Fruit fly (Drosophila melanogaster) whole organism, embryonic: ENCODE results near the gene CG9782.

ENCODE experiments used
- BtbVII ChIP-seq: fragments of 200-800 bp; sonication (Bioruptor generic); optimal IDR thresholded peaks from 3 replicates; lab custom pipeline; 2017; ENCODE audit warnings: missing biosample characterization, mild to moderate bottlenecking, missing genetic modification characterization
- CG10321 ChIP-seq: fragments of 200-800 bp; sonication (Bioruptor generic); IDR thresholded peaks from 2 replicates; pipeline ENCODE4 v1.3.6; 2022; ENCODE audit warnings: missing biosample characterization, missing genetic modification characterization
- CG10431 ChIP-seq: fragments of 200-800 bp; sonication (Bioruptor generic); optimal IDR thresholded peaks from 3 replicates; lab custom pipeline; 2018; ENCODE audit warnings: missing biosample characterization, mild to moderate bottlenecking, missing genetic modification characterization
- CG11696 ChIP-seq: fragments of 200-800 bp; sonication (Bioruptor generic); IDR thresholded peaks from 2 replicates; pipeline ENCODE4 v1.3.6; 2022; ENCODE audit warnings: missing biosample characterization, missing genetic modification characterization
- CG12219 ChIP-seq: fragments of 200-800 bp; sonication (Bioruptor generic); optimal IDR thresholded peaks from 3 replicates; lab custom pipeline; 2018; ENCODE audit warnings: missing biosample characterization, mild to moderate bottlenecking, missing genetic modification characterization
- CG12236 ChIP-seq: fragments of 200-800 bp; sonication (Bioruptor generic); optimal IDR thresholded peaks from 2 replicates; lab custom pipeline; 2016; ENCODE audit warnings: missing biosample characterization, missing genetic modification characterization
- CG12391 ChIP-seq: fragments of 200-800 bp; sonication (Bioruptor generic); optimal IDR thresholded peaks from 3 replicates; lab custom pipeline; 2018; ENCODE audit warnings: missing biosample characterization, mild to moderate bottlenecking, missing genetic modification characterization, moderate library complexity
- CG14050 ChIP-seq: fragments of 200-800 bp; sonication (Bioruptor generic); IDR thresholded peaks from 3 replicates; pipeline ENCODE4 v1.3.6; 2022; ENCODE audit warnings: missing biosample characterization, missing genetic modification characterization
- CG14860 ChIP-seq: fragments of 200-800 bp; sonication (Bioruptor generic); IDR thresholded peaks from 3 replicates; pipeline ENCODE4 v1.3.6; 2022; ENCODE audit warnings: missing biosample characterization, missing genetic modification characterization; ENCODE audit not compliant: partially characterized antibody
- CG15269 ChIP-seq: fragments of 200-800 bp; sonication (Bioruptor generic); optimal IDR thresholded peaks from 2 replicates; lab custom pipeline; 2018; ENCODE audit warnings: missing biosample characterization, mild to moderate bottlenecking, missing genetic modification characterization, moderate library complexity
- CG15479 ChIP-seq: fragments of 200-800 bp; sonication (Bioruptor generic); optimal IDR thresholded peaks from 3 replicates; lab custom pipeline; 2019; ENCODE audit warnings: missing biosample characterization, mild to moderate bottlenecking, missing genetic modification characterization, moderate library complexity
- CG16779 ChIP-seq: fragments of 200-800 bp; sonication (Bioruptor generic); IDR thresholded peaks from 2 replicates; pipeline ENCODE4 v1.3.6; 2022; ENCODE audit warnings: missing biosample characterization, missing genetic modification characterization
- CG17612 ChIP-seq: fragments of 200-800 bp; sonication (Bioruptor generic); IDR thresholded peaks from 2 replicates; pipeline ENCODE4 v1.3.6; 2022; ENCODE audit warnings: missing biosample characterization, missing genetic modification characterization
- CG18011 ChIP-seq: fragments of 200-800 bp; sonication (Bioruptor generic); optimal IDR thresholded peaks from 2 replicates; lab custom pipeline; 2017; ENCODE audit warnings: missing biosample characterization, missing genetic modification characterization, mild to moderate bottlenecking, moderate library complexity, missing genotype
- CG2116 ChIP-seq: fragments of 200-800 bp; sonication (Bioruptor generic); optimal IDR thresholded peaks from 3 replicates; lab custom pipeline; 2018; ENCODE audit warnings: missing biosample characterization, mild to moderate bottlenecking, missing genetic modification characterization
- CG31224 ChIP-seq: fragments of 200-800 bp; sonication (Bioruptor generic); IDR thresholded peaks from 2 replicates; pipeline ENCODE4 v1.3.6; 2022; ENCODE audit warnings: missing biosample characterization, missing genetic modification characterization
- CG31388 ChIP-seq: fragments of 200-800 bp; sonication (Bioruptor generic); optimal IDR thresholded peaks from 2 replicates; lab custom pipeline; 2016; ENCODE audit warnings: missing biosample characterization, missing genetic modification characterization
- CG32767 ChIP-seq: fragments of 200-800 bp; sonication (Bioruptor generic); IDR thresholded peaks from 2 replicates; pipeline ENCODE4 v1.3.6; 2022; ENCODE audit warnings: missing biosample characterization, missing genetic modification characterization
- CG33557 ChIP-seq: fragments of 200-800 bp; sonication (Bioruptor generic); optimal IDR thresholded peaks from 2 replicates; lab custom pipeline; 2019; ENCODE audit warnings: missing biosample characterization, mild to moderate bottlenecking, missing genetic modification characterization, moderate library complexity
- CG4730 ChIP-seq: fragments of 200-800 bp; sonication (Bioruptor generic); IDR thresholded peaks from 2 replicates; pipeline ENCODE4 v1.3.6; 2022; ENCODE audit warnings: missing biosample characterization, missing genetic modification characterization
- CG4854 ChIP-seq: fragments of 200-800 bp; sonication (Bioruptor generic); optimal IDR thresholded peaks from 2 replicates; lab custom pipeline; 2016; ENCODE audit warnings: missing biosample characterization, missing genetic modification characterization, inconsistent platforms
- CG6765 ChIP-seq: fragments of 200-800 bp; sonication (Bioruptor generic); optimal IDR thresholded peaks from 3 replicates; lab custom pipeline; 2017; ENCODE audit warnings: missing biosample characterization, mild to moderate bottlenecking, missing genetic modification characterization
- CG6813 ChIP-seq: fragments of 200-800 bp; sonication (Bioruptor generic); optimal IDR thresholded peaks from 2 replicates; lab custom pipeline; 2017; ENCODE audit warnings: missing biosample characterization, missing genetic modification characterization, mild to moderate bottlenecking, moderate library complexity, missing genetic modification reagents
- CG8478 ChIP-seq: fragments of >200 bp; optimal IDR thresholded peaks from 2 replicates; lab custom pipeline; 2018
- CHES-1-like ChIP-seq: fragments of 200-800 bp; sonication (Bioruptor generic); optimal IDR thresholded peaks from 2 replicates; lab custom pipeline; 2016; ENCODE audit warnings: missing biosample characterization, missing genetic modification characterization
- Dad ChIP-seq: fragments of 200-800 bp; sonication (Bioruptor generic); optimal IDR thresholded peaks from 3 replicates; lab custom pipeline; 2016; ENCODE audit warnings: missing biosample characterization, missing genetic modification characterization
- Drgx ChIP-seq: fragments of 200-800 bp; sonication (Bioruptor generic); IDR thresholded peaks from 2 replicates; pipeline ENCODE4 v1.3.6; 2022; ENCODE audit warnings: missing biosample characterization, missing genetic modification characterization
- Fer2 ChIP-seq: fragments of 200-800 bp; sonication (Bioruptor generic); optimal IDR thresholded peaks from 2 replicates; lab custom pipeline; 2018; ENCODE audit warnings: missing biosample characterization, mild to moderate bottlenecking, missing genetic modification characterization, moderate library complexity
- Fer3 ChIP-seq: fragments of 200-800 bp; sonication (Bioruptor generic); optimal IDR thresholded peaks from 2 replicates; lab custom pipeline; 2018; ENCODE audit warnings: missing biosample characterization, mild to moderate bottlenecking, missing genetic modification characterization, moderate library complexity
- HmgD ChIP-seq: fragments of 200-800 bp; sonication (Bioruptor generic); optimal IDR thresholded peaks from 3 replicates; lab custom pipeline; 2016; ENCODE audit warnings: missing biosample characterization, missing genetic modification characterization
- Oli ChIP-seq: fragments of 200-800 bp; sonication (Bioruptor generic); optimal IDR thresholded peaks from 2 replicates; lab custom pipeline; 2018; ENCODE audit warnings: missing biosample characterization, mild to moderate bottlenecking, missing genetic modification characterization, moderate library complexity
- Rfx ChIP-seq: fragments of 200-800 bp; sonication (Bioruptor generic); IDR thresholded peaks from 2 replicates; pipeline ENCODE4 v1.3.6; 2022; ENCODE audit warnings: missing biosample characterization, missing genetic modification characterization
- Scr ChIP-seq: fragments of 200-800 bp; sonication (Bioruptor generic); IDR thresholded peaks from 2 replicates; pipeline ENCODE4 v1.3.6; 2022; ENCODE audit warnings: missing biosample characterization, missing genetic modification characterization; ENCODE audit not compliant: partially characterized antibody
- Side ChIP-seq: fragments of 200-800 bp; sonication (Bioruptor generic); optimal IDR thresholded peaks from 2 replicates; lab custom pipeline; 2016; ENCODE audit warnings: missing biosample characterization, missing genetic modification characterization
- danr ChIP-seq: fragments of 200-800 bp; sonication (Bioruptor generic); IDR thresholded peaks from 2 replicates; pipeline ENCODE4 v1.3.6; 2022; ENCODE audit warnings: missing biosample characterization, missing genetic modification characterization
- dimm ChIP-seq: fragments of 200-800 bp; sonication (Bioruptor generic); IDR thresholded peaks from 2 replicates; pipeline ENCODE4 v1.3.6; 2022; ENCODE audit warnings: missing biosample characterization, missing genetic modification characterization
- dpn ChIP-seq, 2 experiments: fragments of 200-800 bp; sonication (Bioruptor generic); optimal IDR thresholded peaks; 3 replicates each; lab custom pipeline; 2016; ENCODE audit warnings: missing biosample characterization in 2 of 2, missing genetic modification characterization in 2 of 2
- esg ChIP-seq: fragments of 200-800 bp; sonication (Bioruptor generic); conservative IDR thresholded peaks from 2 replicates; pipeline ENCODE4 v1.3.6; 2022; ENCODE audit warnings: missing biosample characterization, missing genetic modification characterization
- fd96Cb ChIP-seq: fragments of 200-800 bp; sonication (Bioruptor generic); optimal IDR thresholded peaks from 2 replicates; lab custom pipeline; 2018; ENCODE audit warnings: missing biosample characterization, mild to moderate bottlenecking, missing genetic modification characterization, moderate library complexity
- fu2 ChIP-seq: fragments of 200-800 bp; sonication (Bioruptor generic); optimal IDR thresholded peaks from 2 replicates; lab custom pipeline; 2016; ENCODE audit warnings: missing biosample characterization, missing genetic modification characterization
- grn ChIP-seq: fragments of 200-800 bp; sonication (Bioruptor generic); optimal IDR thresholded peaks from 3 replicates; lab custom pipeline; 2017; ENCODE audit warnings: missing biosample characterization, missing genetic modification characterization
- hb ChIP-seq: fragments of 200-800 bp; sonication (Bioruptor generic); IDR thresholded peaks from 3 replicates; pipeline ENCODE4 v1.3.6; 2022; ENCODE audit warnings: missing biosample characterization, missing genetic modification characterization; ENCODE audit not compliant: partially characterized antibody
- lab ChIP-seq: fragments of 200-800 bp; sonication (Bioruptor generic); optimal IDR thresholded peaks from 3 replicates; lab custom pipeline; 2017; ENCODE audit warnings: missing biosample characterization, missing genetic modification characterization, mild to moderate bottlenecking, moderate library complexity, missing genetic modification reagents
- mam ChIP-seq: fragments of 200-800 bp; sonication (Bioruptor generic); optimal IDR thresholded peaks from 3 replicates; lab custom pipeline; 2016; ENCODE audit warnings: missing biosample characterization, missing genetic modification characterization
- ranshi ChIP-seq: fragments of 200-800 bp; sonication (Bioruptor generic); IDR thresholded peaks from 2 replicates; pipeline ENCODE4 v1.3.6; 2022; ENCODE audit warnings: missing biosample characterization, missing genetic modification characterization
- usp ChIP-seq: fragments of >200 bp; optimal IDR thresholded peaks from 2 replicates; lab custom pipeline; 2017; ENCODE audit warnings: missing biosample characterization, missing genetic modification characterization
- wdn ChIP-seq: fragments of 200-800 bp; sonication (Bioruptor generic); IDR thresholded peaks from 2 replicates; pipeline ENCODE4 v1.3.6; 2022; ENCODE audit warnings: missing biosample characterization, missing genetic modification characterization
- zen ChIP-seq: fragments of 200-800 bp; sonication (Bioruptor generic); optimal IDR thresholded peaks from 3 replicates; lab custom pipeline; 2018; ENCODE audit warnings: missing biosample characterization, mild to moderate bottlenecking, missing genetic modification characterization, moderate library complexity

The CG9782 gene

dm6 chrX:16637594-16638485, 16.5 kb upstream of the CG9782 start, which contains the start of gene RpS19a (continued):
- TF ChIP-seq Scr (GFP tag; lab: Robert Waterston, UW) (peak; percentile 66; the same call in 1 of the 2 replicates), Side (GFP tag; lab: Kevin White, UChicago) (peak; percentile 65), CG10431 (GFP tag; lab: Kevin White, UChicago) (peak; percentile 80), zen (tag; lab: Kevin White, UChicago) (peak; percentile 40), CG32767 (GFP tag; lab: Robert Waterston, UW) (no peak), Fer2 (tag; lab: Kevin White, UChicago) (peak; percentile 54), grn (GFP tag; lab: Kevin White, UChicago) (peak; percentile 37), usp (GFP tag; lab: Kevin White, UChicago) (no peak), BtbVII (GFP tag; lab: Kevin White, UChicago) (peak; percentile 88), CG12219 (peak; percentile 78), CG4730 (peak; percentile 60), CG17612 (GFP tag; lab: Robert Waterston, UW) (peak; percentile 27; the same call in 1 of the 2 replicates), mam (GFP tag; lab: Kevin White, UChicago) (no peak), CG6813 (peak; percentile 88), ranshi (GFP tag; lab: Robert Waterston, UW) (peak; percentile 72), CG31388 (GFP tag; lab: Kevin White, UChicago) (no peak), esg (GFP tag; lab: Robert Waterston, UW) (no peak), lab (peak; percentile 94), CG8478 (lab: Kevin White, UChicago) (no peak), Drgx (GFP tag; lab: Robert Waterston, UW) (no peak; the same call in none of the 2 replicates), CG16779 (0 out of 2 replicates have a peak, but pooled peaks have one; percentile 66), CG14860 (0 out of 3 replicates have a peak, but pooled peaks have one; percentile 34), CG31224 (GFP tag; lab: Robert Waterston, UW) (peak; percentile 46), CG6765 (peak; percentile 89), fu2 (peak; percentile 34), fd96Cb (peak; percentile 44), danr (0 out of 2 replicates have a peak, but pooled peaks have one; percentile 14), CG2116 (peak; percentile 70), dpn (GFP tag; optimal IDR thresholded peaks at IDR 0.05; lab: Kevin White, UChicago) (peak; percentile 19 to 52), CG15479 (GFP tag; lab: Kevin White, UChicago) (peak; percentile 15), wdn (GFP tag; lab: Robert Waterston, UW) (peak; percentile 57), CG10321 (GFP tag; lab: Robert Waterston, UW) (peak; percentile 48; the same call in 1 of the 2 replicates), Oli (peak; percentile 62), HmgD (GFP tag; lab: Kevin White, UChicago) (peak; percentile 40), CG18011 (GFP tag; lab: Kevin White, UChicago) (peak; percentile 63), hb (GFP tag; lab: Robert Waterston, UW) (no peak), CG14050 (GFP tag; lab: Robert Waterston, UW) (peak; percentile 49; the same call in 2 of the 3 replicates), Rfx (GFP tag; lab: Robert Waterston, UW) (peak; percentile 87), CG33557 (GFP tag; lab: Kevin White, UChicago) (peak; percentile 75), dimm (GFP tag; lab: Robert Waterston, UW) (0 out of 2 replicates have a peak, but pooled peaks have one; percentile 20), CG12391 (peak; percentile 72), CG11696 (peak; percentile 39; the same call in 1 of the 2 replicates), CG4854 (GFP tag; lab: Kevin White, UChicago) (peak; percentile 65), Fer3 (tag; lab: Kevin White, UChicago) (peak; percentile 83), Dad (GFP tag; lab: Kevin White, UChicago) (peak; percentile 35), CHES-1-like (GFP tag; lab: Kevin White, UChicago) (no peak), CG15269 (tag; lab: Kevin White, UChicago) (peak; percentile 74), CG12236 (peak; percentile 7)
